Worm (Caenorhabditis elegans) whole organism, late embryonic: ENCODE results near the gene M04B2.4.

ENCODE experiments used
- C08G9.2 ChIP-seq: sonication (generic microtip); optimal IDR thresholded peaks from 2 replicates; lab custom pipeline; 2016; ENCODE audit warnings: mild to moderate bottlenecking, missing genetic modification characterization, moderate library complexity, missing compliant biosample characterization
- K09A11.1 ChIP-seq: sonication (generic microtip); optimal IDR thresholded peaks from 2 replicates; lab custom pipeline; 2017; ENCODE audit warnings: antibody characterized with exemption, mild to moderate bottlenecking, missing genetic modification characterization, missing compliant biosample characterization; ENCODE audit not compliant: insufficient read depth
- T23F11.4 ChIP-seq: fragments of 200-800 bp; sonication (Bioruptor generic); optimal IDR thresholded peaks from 2 replicates; lab custom pipeline; 2018; ENCODE audit warnings: mild to moderate bottlenecking, missing genetic modification characterization, missing compliant biosample characterization
- ama-1 ChIP-seq: fragments of 150-350 bp; optimal IDR thresholded peaks from 2 replicates; lab custom pipeline; 2014
- ceh-14 ChIP-seq: sonication (generic microtip); optimal IDR thresholded peaks from 2 replicates; lab custom pipeline; 2016; ENCODE audit warnings: missing genotype, missing genetic modification characterization, missing compliant biosample characterization
- ceh-18 ChIP-seq: sonication (generic microtip); optimal IDR thresholded peaks from 2 replicates; lab custom pipeline; 2016; ENCODE audit warnings: missing genetic modification characterization, missing compliant biosample characterization
- ceh-19 ChIP-seq: fragments of 200-800 bp; sonication (Bioruptor generic); optimal IDR thresholded peaks from 2 replicates; lab custom pipeline; 2018; ENCODE audit warnings: mild to moderate bottlenecking, missing genetic modification characterization, missing compliant biosample characterization
- ceh-2 ChIP-seq: sonication (generic microtip); optimal IDR thresholded peaks from 2 replicates; lab custom pipeline; 2016; ENCODE audit warnings: missing genotype, missing genetic modification characterization, missing compliant biosample characterization
- ceh-24 ChIP-seq: sonication (generic microtip); optimal IDR thresholded peaks from 2 replicates; lab custom pipeline; 2016; ENCODE audit warnings: mild to moderate bottlenecking, missing genetic modification characterization, missing compliant biosample characterization
- ceh-31 ChIP-seq: sonication (generic microtip); optimal IDR thresholded peaks from 2 replicates; lab custom pipeline; 2016; ENCODE audit warnings: missing genetic modification characterization, missing compliant biosample characterization
- ceh-6 ChIP-seq: fragments of 200-800 bp; sonication (Bioruptor generic); optimal IDR thresholded peaks from 2 replicates; lab custom pipeline; 2018; ENCODE audit warnings: mild to moderate bottlenecking, missing genetic modification characterization, missing compliant biosample characterization
- che-1 ChIP-seq: sonication (generic microtip); optimal IDR thresholded peaks from 2 replicates; lab custom pipeline; 2016; ENCODE audit warnings: mild to moderate bottlenecking, missing genetic modification characterization, missing compliant biosample characterization
- dmd-4 ChIP-seq: sonication (generic microtip); optimal IDR thresholded peaks from 2 replicates; lab custom pipeline; 2016; ENCODE audit warnings: borderline replicate concordance, missing genetic modification characterization, missing compliant biosample characterization
- dve-1 ChIP-seq: sonication (generic microtip); optimal IDR thresholded peaks from 2 replicates; lab custom pipeline; 2017; ENCODE audit warnings: antibody characterized with exemption, mild to moderate bottlenecking, missing genetic modification characterization, missing compliant biosample characterization
- elt-2 ChIP-seq: sonication (generic microtip); optimal IDR thresholded peaks from 2 replicates; lab custom pipeline; 2016; ENCODE audit warnings: missing genetic modification reagents, missing genetic modification characterization, missing compliant biosample characterization
- elt-4 ChIP-seq: sonication (generic microtip); optimal IDR thresholded peaks from 2 replicates; lab custom pipeline; 2016; ENCODE audit warnings: missing genetic modification characterization, missing compliant biosample characterization
- ets-4 ChIP-seq: sonication (generic microtip); optimal IDR thresholded peaks from 2 replicates; lab custom pipeline; 2016; ENCODE audit warnings: missing genetic modification characterization, missing compliant biosample characterization
- hlh-13 ChIP-seq: fragments of 200-800 bp; sonication (Bioruptor generic); optimal IDR thresholded peaks from 2 replicates; lab custom pipeline; 2018; ENCODE audit warnings: mild to moderate bottlenecking, missing genetic modification characterization, missing compliant biosample characterization
- hlh-6 ChIP-seq: sonication (generic microtip); optimal IDR thresholded peaks from 2 replicates; lab custom pipeline; 2016; ENCODE audit warnings: missing genotype, missing genetic modification characterization, missing compliant biosample characterization
- hlh-8 ChIP-seq: sonication (generic microtip); optimal IDR thresholded peaks from 2 replicates; lab custom pipeline; 2016; ENCODE audit warnings: missing genotype, missing genetic modification characterization, missing compliant biosample characterization
- lim-6 ChIP-seq: sonication (generic microtip); optimal IDR thresholded peaks from 2 replicates; lab custom pipeline; 2016; ENCODE audit warnings: missing genetic modification characterization, missing compliant biosample characterization
- madf-2 ChIP-seq: sonication (generic microtip); optimal IDR thresholded peaks from 2 replicates; lab custom pipeline; 2017; ENCODE audit warnings: missing genetic modification characterization, missing compliant biosample characterization
- mec-3 ChIP-seq: sonication (generic microtip); optimal IDR thresholded peaks from 2 replicates; lab custom pipeline; 2016; ENCODE audit warnings: borderline replicate concordance, missing genetic modification characterization, missing compliant biosample characterization
- nfya-1 ChIP-seq: sonication (generic microtip); optimal IDR thresholded peaks from 2 replicates; lab custom pipeline; 2017; ENCODE audit warnings: missing genetic modification characterization, mild to moderate bottlenecking, missing compliant biosample characterization, antibody characterized with exemption, moderate library complexity
- nhr-232 ChIP-seq: sonication (generic microtip); optimal IDR thresholded peaks from 2 replicates; lab custom pipeline; 2016; ENCODE audit warnings: missing genetic modification characterization, missing compliant biosample characterization
- npax-4 ChIP-seq: sonication (generic microtip); optimal IDR thresholded peaks from 2 replicates; lab custom pipeline; 2016; ENCODE audit warnings: missing genetic modification characterization, missing compliant biosample characterization
- odd-2 ChIP-seq: sonication (generic microtip); optimal IDR thresholded peaks from 2 replicates; lab custom pipeline; 2017; ENCODE audit warnings: antibody characterized with exemption, mild to moderate bottlenecking, missing genetic modification characterization, missing compliant biosample characterization
- pag-3 ChIP-seq: sonication (generic microtip); optimal IDR thresholded peaks from 2 replicates; lab custom pipeline; 2016; ENCODE audit warnings: missing compliant biosample characterization, missing genetic modification characterization, borderline replicate concordance
- pat-9 ChIP-seq: fragments of 200-800 bp; sonication (Bioruptor generic); optimal IDR thresholded peaks from 2 replicates; lab custom pipeline; 2018; ENCODE audit warnings: mild to moderate bottlenecking, missing genetic modification characterization, moderate library complexity, missing compliant biosample characterization
- pax-1 ChIP-seq: fragments of 150-350 bp; optimal IDR thresholded peaks from 2 replicates; lab custom pipeline; 2014; ENCODE audit warnings: missing biosample characterization, missing genetic modification characterization
- pqm-1 ChIP-seq: sonication (generic microtip); optimal IDR thresholded peaks from 2 replicates; lab custom pipeline; 2016; ENCODE audit warnings: missing genetic modification characterization, missing compliant biosample characterization
- pros-1 ChIP-seq: fragments of 150-350 bp; optimal IDR thresholded peaks from 2 replicates; lab custom pipeline; 2014; ENCODE audit warnings: missing biosample characterization, missing genetic modification reagents, missing genetic modification characterization
- ref-2 ChIP-seq: sonication (generic microtip); optimal IDR thresholded peaks from 2 replicates; lab custom pipeline; 2016; ENCODE audit warnings: missing genetic modification characterization, missing compliant biosample characterization
- rnt-1 ChIP-seq: sonication (generic microtip); optimal IDR thresholded peaks from 2 replicates; lab custom pipeline; 2016; ENCODE audit warnings: missing genetic modification characterization, missing compliant biosample characterization
- tbx-2 ChIP-seq: sonication (generic microtip); optimal IDR thresholded peaks from 2 replicates; lab custom pipeline; 2016; ENCODE audit warnings: missing genetic modification characterization, missing compliant biosample characterization
- tbx-7 ChIP-seq: sonication (generic microtip); optimal IDR thresholded peaks from 2 replicates; lab custom pipeline; 2016; ENCODE audit warnings: missing genotype, missing genetic modification characterization, missing compliant biosample characterization
- unc-3 ChIP-seq, 2 experiments: fragments of 200-800 bp in 1 of 2; sonication (Bioruptor generic) in 1 of 2; sonication (generic microtip) in 1 of 2; conservative IDR thresholded peaks in 1 of 2; optimal IDR thresholded peaks in 1 of 2; 2 replicates each; pipeline versions ENCODE4 v1.3.6 to Lab custom; 2016 to 2022; ENCODE audit warnings: missing compliant biosample characterization in 2 of 2, missing genetic modification characterization in 2 of 2, missing genetic modification reagents in 1 of 2
- unc-42 ChIP-seq: sonication (generic microtip); optimal IDR thresholded peaks from 2 replicates; lab custom pipeline; 2016; ENCODE audit warnings: missing genotype, missing genetic modification characterization, missing compliant biosample characterization
- unc-55 ChIP-seq: sonication (generic microtip); optimal IDR thresholded peaks from 2 replicates; lab custom pipeline; 2017; ENCODE audit warnings: missing biosample characterization, missing genetic modification reagents, missing genetic modification characterization
- unc-86 ChIP-seq: sonication (generic microtip); optimal IDR thresholded peaks from 2 replicates; lab custom pipeline; 2016; ENCODE audit warnings: missing genetic modification characterization, missing compliant biosample characterization
- ztf-16 ChIP-seq: sonication (generic microtip); optimal IDR thresholded peaks from 2 replicates; lab custom pipeline; 2017; ENCODE audit warnings: missing genetic modification characterization, missing compliant biosample characterization

M04B2.4 gene

DNA sequence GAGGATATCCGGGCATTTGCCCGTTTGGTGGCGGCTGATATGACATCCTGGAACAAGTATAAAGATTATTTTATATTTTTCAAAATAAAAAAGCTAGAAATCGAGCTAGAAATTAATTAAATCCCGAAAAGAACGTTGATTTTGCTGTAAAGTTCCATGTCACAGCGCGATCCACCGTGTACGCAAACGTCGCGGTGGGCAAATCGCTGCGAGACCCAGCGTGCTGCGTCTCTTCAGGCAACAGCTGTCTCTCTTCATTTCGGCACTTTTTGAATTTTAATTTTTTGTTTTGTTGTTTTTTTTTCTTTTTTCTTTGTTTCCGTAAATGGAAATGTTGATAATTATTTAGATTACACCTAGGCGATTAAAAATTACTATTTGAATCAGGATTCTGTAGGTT, 45.3 kb upstream of the M04B2.4 start, which contains the start of gene sec-24.1:
TSS of gene sec-24.1 (minus strand) at position 49 of the 400 bp plus-strand sequence.
- TF ChIP-seq dmd-4 (tag; lab: Kevin White, UChicago) (no peak), unc-42 (tag; lab: Kevin White, UChicago) (peak; percentile 3), nfya-1 (tag; lab: Kevin White, UChicago) (peak; percentile 94), unc-55 (GFP tag; lab: Kevin White, UChicago) (no peak), tbx-2 (tag; lab: Kevin White, UChicago) (peak; percentile 75), ama-1 (lab: Kevin White, UChicago) (no peak), ztf-16 (tag; lab: Kevin White, UChicago) (no peak), dve-1 (tag; lab: Kevin White, UChicago) (peak; percentile 8), ceh-31 (tag; lab: Kevin White, UChicago) (peak; percentile 42), K09A11.1 (tag; lab: Kevin White, UChicago) (peak; percentile 59), ets-4 (tag; lab: Kevin White, UChicago) (peak; percentile 17), rnt-1 (peak; percentile 7), ceh-18 (peak; percentile 18), elt-2 (no peak), pat-9 (tag; lab: Kevin White, UChicago) (peak; percentile 51), pros-1 (tag; lab: Kevin White, UChicago) (no peak), hlh-8 (tag; lab: Kevin White, UChicago) (no peak), hlh-13 (GFP tag; lab: Kevin White, UChicago) (no peak), pax-1 (tag; lab: Kevin White, UChicago) (peak; percentile 13), T23F11.4 (GFP tag; lab: Kevin White, UChicago) (no peak), madf-2 (tag; lab: Kevin White, UChicago) (no peak), npax-4 (tag; lab: Kevin White, UChicago) (no peak)

- TF ChIP-seq madf-2 (tag; lab: Kevin White, UChicago): no peak
- TF ChIP-seq pqm-1 (tag; lab: Kevin White, UChicago): no peak
- peak; percentile 87 for TF ChIP-seq elt-4 (tag; lab: Kevin White, UChicago)
- TF ChIP-seq mec-3 (tag; lab: Kevin White, UChicago): peak; percentile 63
- no peak for TF ChIP-seq ceh-6 (GFP tag; lab: Kevin White, UChicago)
- no peak for TF ChIP-seq nhr-232 (tag; lab: Kevin White, UChicago)
- TF ChIP-seq C08G9.2 (tag; lab: Kevin White, UChicago): peak; percentile 23
Measured at ce11 chrIV:11565022-11565421, 44.2 kb upstream of the M04B2.4 start.

- TF ChIP-seq ref-2 (tag; lab: Kevin White, UChicago) (no peak), unc-3 (GFP tag; conservative IDR thresholded peaks at IDR 0.05; lab: Robert Waterston, UW) (no peak), unc-3 (tag; optimal IDR thresholded peaks at IDR 0.05; lab: Kevin White, UChicago) (no peak), lim-6 (tag; lab: Kevin White, UChicago) (no peak), ceh-2 (tag; lab: Kevin White, UChicago) (no peak), hlh-8 (tag; lab: Kevin White, UChicago) (no peak), odd-2 (no peak), tbx-7 (no peak), ceh-19 (GFP tag; lab: Kevin White, UChicago) (no peak), ceh-14 (tag; lab: Kevin White, UChicago) (no peak), C08G9.2 (tag; lab: Kevin White, UChicago) (no peak), ztf-16 (tag; lab: Kevin White, UChicago) (no peak)
Measured at ce11 chrIV:11563090-11563489, 42.3 kb upstream of the M04B2.4 start.

- TF ChIP-seq unc-86 (tag; lab: Kevin White, UChicago) (no peak), rnt-1 (no peak), ceh-6 (GFP tag; lab: Kevin White, UChicago) (no peak), ceh-24 (tag; lab: Kevin White, UChicago) (no peak), pag-3 (no peak), hlh-6 (tag; lab: Kevin White, UChicago) (no peak), madf-2 (tag; lab: Kevin White, UChicago) (no peak), che-1 (tag; lab: Kevin White, UChicago) (no peak)
- TF ChIP-seq, all 69 proteins: peak for 0
Measured at ce11 chrIV:11561677-11562076, 40.8 kb upstream of the M04B2.4 start, which contains the start of gene F12F6.7. Gene F12F6.7 (minus strand): TSS chrIV:11561833.
